Worm (Caenorhabditis elegans): Measurements from ENCODE around the gene C11D2.7.

- TF ChIP-seq lin-15B (tag; optimal IDR thresholded peaks at IDR 0.05), result no peak
- no peak for TF ChIP-seq pqm-1 (tag; optimal IDR thresholded peaks at IDR 0.05)
- no peak for TF ChIP-seq egl-43 (GFP tag; IDR thresholded peaks at IDR 0.05)
- TF ChIP-seq lsy-2 (tag; optimal IDR thresholded peaks at IDR 0.05), result no peak
Measured at ce11 chrIV:6200249-6200648, 45.1 kb upstream of the C11D2.7 start.
